Fruit fly (Drosophila melanogaster): ENCODE data around the gene Svip.

dm6 chr3L:9383345-9384075, 24.7 kb downstream of the Svip start, which contains the start of gene Hsp27:
- TF ChIP-seq h (optimal IDR thresholded peaks at IDR 0.05) = no peak
- TF ChIP-seq Myc (optimal IDR thresholded peaks at IDR 0.05) = no peak

Measured in Kc167 (cell line).